Worm (Caenorhabditis elegans) whole organism, L3 larva: ENCODE results near the gene T22E5.1.

Experiments used
- ZK546.5 ChIP-seq: sonication (generic microtip); optimal IDR thresholded peaks from 2 replicates; lab custom pipeline; 2017; ENCODE audit warnings: missing biosample characterization, missing genetic modification characterization
- ceh-16 ChIP-seq: sonication (generic microtip); optimal IDR thresholded peaks from 2 replicates; lab custom pipeline; 2017; ENCODE audit warnings: missing biosample characterization, missing genetic modification characterization
- ceh-28 ChIP-seq: fragments of 150-350 bp; optimal IDR thresholded peaks from 2 replicates; lab custom pipeline; 2014; ENCODE audit warnings: missing biosample characterization, missing genetic modification reagents, missing genetic modification characterization
- ceh-82 ChIP-seq: fragments of 150-350 bp; optimal IDR thresholded peaks from 2 replicates; lab custom pipeline; 2014; ENCODE audit warnings: missing biosample characterization, missing genetic modification characterization
- ceh-9 ChIP-seq: sonication (generic microtip); optimal IDR thresholded peaks from 2 replicates; lab custom pipeline; 2018; ENCODE audit warnings: missing biosample characterization, missing genetic modification characterization
- daf-12 ChIP-seq: fragments of 150-350 bp; optimal IDR thresholded peaks from 2 replicates; lab custom pipeline; 2014; ENCODE audit warnings: missing biosample characterization, missing genetic modification reagents, missing genetic modification characterization
- egl-27 ChIP-seq: sonication (generic microtip); optimal IDR thresholded peaks from 4 replicates; lab custom pipeline; 2017; ENCODE audit warnings: missing biosample characterization, missing genetic modification reagents, missing genetic modification characterization
- elt-1 ChIP-seq: fragments of 150-350 bp; optimal IDR thresholded peaks from 2 replicates; lab custom pipeline; 2014; ENCODE audit warnings: missing biosample characterization, missing genetic modification characterization
- elt-2 ChIP-seq: sonication (generic microtip); optimal IDR thresholded peaks from 2 replicates; lab custom pipeline; 2016; ENCODE audit warnings: missing genetic modification reagents, mild to moderate bottlenecking, missing genetic modification characterization, missing compliant biosample characterization
- fkh-10 ChIP-seq: sonication (generic microtip); optimal IDR thresholded peaks from 2 replicates; lab custom pipeline; 2017; ENCODE audit warnings: missing biosample characterization, missing genetic modification reagents, missing genetic modification characterization
- hmg-11 ChIP-seq: sonication (generic microtip); optimal IDR thresholded peaks from 2 replicates; lab custom pipeline; 2016; ENCODE audit warnings: missing genetic modification characterization, missing compliant biosample characterization
- jun-1 ChIP-seq: fragments of 150-350 bp; optimal IDR thresholded peaks from 2 replicates; lab custom pipeline; 2014; ENCODE audit warnings: missing biosample characterization, missing genetic modification reagents, missing genetic modification characterization
- lin-15B ChIP-seq: fragments of 150-350 bp; optimal IDR thresholded peaks from 2 replicates; lab custom pipeline; 2014; ENCODE audit warnings: missing biosample characterization, missing genetic modification characterization
- lin-39 ChIP-seq: fragments of 150-350 bp; optimal IDR thresholded peaks from 2 replicates; lab custom pipeline; 2018; ENCODE audit warnings: missing biosample characterization, missing genetic modification reagents, missing genetic modification characterization
- mdl-1 ChIP-seq: fragments of 150-350 bp; optimal IDR thresholded peaks from 2 replicates; lab custom pipeline; 2014; ENCODE audit warnings: missing biosample characterization, missing genetic modification characterization
- nfya-1 ChIP-seq: sonication (generic microtip); optimal IDR thresholded peaks from 2 replicates; lab custom pipeline; 2017; ENCODE audit warnings: missing genetic modification characterization, mild to moderate bottlenecking, missing compliant biosample characterization, antibody characterized with exemption, moderate library complexity; ENCODE audit not compliant: insufficient read depth
- nhr-11 ChIP-seq: fragments of 150-350 bp; optimal IDR thresholded peaks from 2 replicates; lab custom pipeline; 2014; ENCODE audit warnings: missing biosample characterization, missing genetic modification characterization
- nhr-23 ChIP-seq: fragments of 150-350 bp; optimal IDR thresholded peaks from 2 replicates; lab custom pipeline; 2014; ENCODE audit warnings: missing biosample characterization, missing genetic modification reagents, missing genetic modification characterization
- nhr-237 ChIP-seq: fragments of 150-350 bp; optimal IDR thresholded peaks from 2 replicates; lab custom pipeline; 2014; ENCODE audit warnings: missing biosample characterization, missing genetic modification characterization
- nhr-25 ChIP-seq: sonication (generic microtip); optimal IDR thresholded peaks from 2 replicates; lab custom pipeline; 2017; ENCODE audit warnings: missing biosample characterization, missing genetic modification characterization
- nhr-28 ChIP-seq: fragments of 150-350 bp; optimal IDR thresholded peaks from 2 replicates; lab custom pipeline; 2014; ENCODE audit warnings: missing biosample characterization, missing genetic modification characterization
- nhr-67 ChIP-seq: fragments of 150-350 bp; optimal IDR thresholded peaks from 2 replicates; lab custom pipeline; 2014; ENCODE audit warnings: missing biosample characterization, missing genetic modification characterization
- pha-4 ChIP-seq: fragments of 150-350 bp; optimal IDR thresholded peaks from 2 replicates; lab custom pipeline; 2014; ENCODE audit warnings: missing biosample characterization, missing genetic modification reagents, missing genetic modification characterization
- pqm-1 ChIP-seq: fragments of 150-350 bp; optimal IDR thresholded peaks from 2 replicates; lab custom pipeline; 2017; ENCODE audit warnings: missing biosample characterization, missing genetic modification characterization, inconsistent platforms
- skn-1 ChIP-seq: fragments of 150-350 bp; optimal IDR thresholded peaks from 2 replicates; lab custom pipeline; 2014; ENCODE audit warnings: missing biosample characterization, missing genetic modification characterization
- snpc-4 ChIP-seq: fragments of 150-350 bp; optimal IDR thresholded peaks from 2 replicates; lab custom pipeline; 2014; ENCODE audit warnings: missing biosample characterization, missing genetic modification characterization
- tbx-2 ChIP-seq: sonication (generic microtip); optimal IDR thresholded peaks from 2 replicates; lab custom pipeline; 2016; ENCODE audit warnings: mild to moderate bottlenecking, missing genetic modification characterization, missing compliant biosample characterization
- unc-39 ChIP-seq: sonication (generic microtip); optimal IDR thresholded peaks from 4 replicates; lab custom pipeline; 2017; ENCODE audit warnings: missing biosample characterization, missing genetic modification characterization
- unc-62 ChIP-seq: fragments of 150-350 bp; sonication (generic microtip); optimal IDR thresholded peaks from 4 replicates; lab custom pipeline; 2014; ENCODE audit warnings: missing biosample characterization, missing genetic modification reagents, missing genetic modification characterization
- ztf-4 ChIP-seq: fragments of 150-350 bp; optimal IDR thresholded peaks from 2 replicates; lab custom pipeline; 2014; ENCODE audit warnings: missing biosample characterization, missing genetic modification characterization

Gene T22E5.1

DNA sequence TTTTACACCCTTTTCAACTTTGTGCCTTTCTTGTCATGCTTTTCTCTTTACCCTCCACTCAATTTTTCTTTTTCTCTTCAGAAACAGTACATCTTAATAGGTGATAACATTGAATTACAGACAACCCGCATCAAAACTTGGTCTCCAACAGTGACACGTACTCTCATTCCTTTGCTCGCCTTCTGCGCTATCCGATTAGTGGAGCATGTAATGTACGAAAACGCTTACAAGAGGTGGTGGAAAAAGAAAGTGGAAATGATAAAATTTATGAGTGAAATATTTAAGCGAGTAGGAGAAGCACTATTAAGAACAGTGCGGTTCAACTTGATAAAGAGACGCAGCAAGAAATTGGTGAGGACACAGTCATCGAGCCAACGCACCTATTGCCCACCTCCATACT, 43.9 kb downstream of the T22E5.1 start, which contains the start of gene pept-1:
TSS of gene pept-1 (plus strand) at position 306 of the 400 bp plus-strand sequence.
- TF ChIP-seq nhr-67 (tag; lab: Kevin White, UChicago) (no peak), skn-1 (tag; lab: Kevin White, UChicago) (peak; percentile 32), mdl-1 (tag; lab: Kevin White, UChicago) (no peak), unc-62 (no peak), pha-4 (tag; lab: Kevin White, UChicago) (peak; percentile 16), elt-2 (tag; lab: Kevin White, UChicago) (peak; percentile 98), nhr-23 (tag; lab: Kevin White, UChicago) (no peak), pqm-1 (tag; lab: Kevin White, UChicago) (peak; percentile 94)
- TF ChIP-seq, all 47 proteins: peak for 4

DNA sequence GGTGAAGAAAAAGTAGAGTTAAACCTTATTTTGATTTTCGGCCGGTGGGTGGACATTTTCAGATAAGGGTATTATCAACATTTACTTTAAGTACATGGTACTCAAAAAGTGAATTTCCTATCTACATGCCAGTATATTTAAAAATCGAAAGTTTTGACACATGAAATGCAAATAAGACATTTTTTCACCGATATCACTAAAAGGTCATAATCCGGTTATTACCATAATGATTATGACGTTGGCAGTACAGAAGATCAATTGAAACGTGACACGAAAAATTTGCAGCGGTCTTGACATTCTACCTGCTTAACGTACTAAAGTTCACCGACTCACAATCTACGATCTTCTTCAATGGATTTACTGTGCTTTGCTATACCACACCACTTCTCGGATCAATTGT, 45.3 kb downstream of the T22E5.1 start:
- TF ChIP-seq pha-4 (tag; lab: Kevin White, UChicago) = peak; percentile 15
- TF ChIP-seq elt-2 (tag; lab: Kevin White, UChicago) = peak; percentile 73
- TF ChIP-seq nhr-25 (tag; lab: Kevin White, UChicago) = no peak
- TF ChIP-seq nhr-11 (tag; lab: Kevin White, UChicago) = no peak
- TF ChIP-seq ztf-4 (tag; lab: Kevin White, UChicago) = no peak
- TF ChIP-seq ceh-28 (tag; lab: Kevin White, UChicago) = no peak
- no peak for TF ChIP-seq mdl-1 (tag; lab: Kevin White, UChicago)
- no peak for TF ChIP-seq nhr-237 (tag; lab: Kevin White, UChicago)

DNA sequence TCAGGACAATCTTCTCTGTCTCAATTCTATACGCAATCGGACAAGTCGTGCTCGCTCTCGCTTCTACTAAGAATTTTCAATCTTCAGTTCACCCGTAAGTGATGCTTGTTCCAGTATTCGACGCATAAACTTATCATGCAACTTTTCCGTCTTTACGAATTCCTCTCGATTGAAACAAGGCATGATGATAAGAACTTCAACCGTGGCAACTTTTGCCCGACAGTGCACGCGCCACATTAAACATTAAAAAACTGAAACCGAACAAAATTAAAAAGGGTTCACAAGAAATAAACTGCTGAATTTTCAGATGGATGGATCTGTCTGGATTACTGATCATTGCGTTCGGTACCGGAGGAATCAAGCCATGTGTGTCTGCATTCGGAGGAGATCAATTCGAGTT, 45.8 kb downstream of the T22E5.1 start:
- no peak for TF ChIP-seq pha-4 (tag; lab: Kevin White, UChicago)
- TF ChIP-seq ZK546.5 (tag; lab: Kevin White, UChicago) = no peak
- TF ChIP-seq egl-27 (tag; lab: Kevin White, UChicago) = no peak
- TF ChIP-seq lin-15B (tag; lab: Kevin White, UChicago) = no peak
- no peak for TF ChIP-seq ceh-9 (tag; lab: Kevin White, UChicago)
- TF ChIP-seq unc-39 (tag; lab: Kevin White, UChicago) = no peak
- no peak for TF ChIP-seq tbx-2
- no peak for TF ChIP-seq lin-39 (tag; lab: Kevin White, UChicago)
- no peak for TF ChIP-seq unc-62
- TF ChIP-seq nhr-67 (tag; lab: Kevin White, UChicago) = no peak
- TF ChIP-seq snpc-4 (tag; lab: Kevin White, UChicago) = no peak

DNA sequence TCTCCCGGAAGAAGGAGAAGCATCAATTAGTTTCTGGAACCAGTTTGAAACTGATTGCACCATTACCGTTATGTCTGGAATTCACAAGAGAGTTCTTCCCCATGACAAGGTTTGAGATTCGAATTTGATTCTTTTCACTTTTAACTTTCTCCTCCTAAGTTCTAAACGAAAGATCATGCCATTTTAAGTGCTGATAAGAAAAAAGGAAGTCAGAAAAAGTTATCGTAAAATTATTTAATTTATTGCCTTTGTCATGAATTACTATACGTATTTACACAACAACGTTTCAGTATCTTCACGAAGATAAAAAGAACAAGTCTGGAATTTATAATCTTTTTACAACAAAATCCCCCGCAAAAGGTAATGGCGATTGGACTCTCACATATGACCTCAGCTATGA, 47.4 kb downstream of the T22E5.1 start:
- TF ChIP-seq pqm-1 (tag; lab: Kevin White, UChicago) (peak; percentile 70), elt-2 (tag; lab: Kevin White, UChicago) (peak; percentile 53), pha-4 (tag; lab: Kevin White, UChicago) (no peak)

DNA sequence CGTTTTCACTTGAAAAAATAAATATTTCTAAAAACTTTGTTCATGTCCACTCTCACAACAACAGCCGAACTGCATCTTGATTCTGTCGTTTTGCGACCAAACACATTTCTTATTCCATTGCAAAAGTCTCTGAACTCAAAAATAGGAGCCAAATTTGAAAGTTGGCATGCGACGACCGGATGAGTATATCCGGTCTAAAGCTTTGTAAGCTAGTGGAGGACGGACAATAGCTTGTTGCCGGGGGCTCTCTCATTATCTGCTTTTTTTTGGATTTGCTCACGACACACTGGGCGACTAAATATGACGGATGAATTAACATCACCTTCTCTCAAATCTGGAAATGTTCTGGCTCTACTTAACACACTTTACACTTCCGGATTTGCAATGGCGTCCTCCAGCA, 49.1 kb downstream of the T22E5.1 start, which contains the start of gene K04E7.1:
TSS of gene K04E7.1 (plus strand) at position 301 of the 400 bp plus-strand sequence.
- TF ChIP-seq fkh-10 (GFP tag; lab: Kevin White, UChicago) (no peak), ztf-4 (tag; lab: Kevin White, UChicago) (no peak), jun-1 (tag; lab: Kevin White, UChicago) (no peak), snpc-4 (tag; lab: Kevin White, UChicago) (no peak), pqm-1 (tag; lab: Kevin White, UChicago) (no peak), daf-12 (tag; lab: Kevin White, UChicago) (no peak), egl-27 (tag; lab: Kevin White, UChicago) (no peak), ceh-28 (tag; lab: Kevin White, UChicago) (no peak), nhr-23 (tag; lab: Kevin White, UChicago) (no peak), nfya-1 (tag; lab: Kevin White, UChicago) (no peak), nhr-25 (tag; lab: Kevin White, UChicago) (no peak)
- TF ChIP-seq, all 47 proteins: peak for 0

DNA sequence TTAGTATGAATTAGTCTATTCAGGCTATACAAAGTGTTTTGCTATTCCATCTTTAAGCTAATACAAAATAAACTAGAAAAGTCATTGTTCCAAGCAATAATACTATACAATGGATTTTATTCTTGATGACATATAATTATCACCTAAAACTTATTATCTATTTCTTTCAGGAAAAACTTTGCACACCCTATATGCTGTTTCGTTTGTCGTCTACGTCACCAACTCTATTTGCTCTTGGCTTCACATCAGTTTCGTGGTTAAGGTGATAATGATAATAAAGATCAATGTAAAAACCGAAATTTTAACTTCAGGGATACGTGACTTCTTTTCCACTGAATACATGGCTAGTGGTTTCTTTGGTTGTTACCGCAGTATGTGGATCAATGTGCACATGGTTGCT, 49.8 kb downstream of the T22E5.1 start:
- peak; percentile 29 for TF ChIP-seq elt-2 (tag; lab: Kevin White, UChicago)
- no peak for TF ChIP-seq ceh-16 (tag; lab: Kevin White, UChicago)
- peak; percentile 33 for TF ChIP-seq pqm-1 (tag; lab: Kevin White, UChicago)
- no peak for TF ChIP-seq unc-39 (tag; lab: Kevin White, UChicago)

DNA sequence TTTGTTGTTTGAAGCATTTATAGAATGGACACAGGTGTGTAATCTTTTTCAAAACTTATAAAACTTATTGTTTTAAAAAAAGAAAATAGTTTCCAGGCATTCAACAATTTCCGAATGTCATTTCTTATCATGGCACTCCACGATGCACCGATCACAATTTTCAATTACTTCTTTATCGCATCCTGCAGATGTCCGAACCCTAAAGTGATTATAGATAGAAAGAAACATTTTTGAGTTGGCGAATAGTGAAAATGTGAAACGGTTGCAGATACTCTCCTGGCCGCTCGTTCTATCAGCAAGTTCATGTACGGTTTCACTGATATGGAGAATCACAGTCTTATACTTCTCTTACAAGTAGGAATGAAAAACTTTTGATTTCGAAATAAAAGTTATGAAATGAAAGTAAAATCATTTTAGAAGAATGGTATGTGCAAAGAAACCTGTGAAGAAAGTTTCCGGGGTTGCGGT, 50.4 kb downstream of the T22E5.1 start, which contains the start of gene C15B12.2:
TSS of gene C15B12.2 (plus strand) at position 418 of the 468 bp plus-strand sequence.
- TF ChIP-seq ceh-82 (tag; lab: Kevin White, UChicago) (no peak), snpc-4 (tag; lab: Kevin White, UChicago) (no peak), nhr-28 (no peak), hmg-11 (no peak), elt-2 (tag; lab: Kevin White, UChicago) (peak; percentile 82), skn-1 (tag; lab: Kevin White, UChicago) (no peak), elt-1 (tag; lab: Kevin White, UChicago) (no peak)
